Fruit fly (Drosophila melanogaster): ENCODE results near the gene CG14893.

The CG14893 gene

dm6 chr3R:16620478-16620877 lies at the start of gene CG14893:
Gene CG14893 (plus strand): TSS chr3R:16620778.
- no peak for TF ChIP-seq noc (tag; optimal IDR thresholded peaks at IDR 0.05)

dm6 chr3R:16571215-16571614 lies 49.4 kb upstream of the CG14893 start, which contains the start of gene CG14891:
Gene CG14891 (plus strand): TSS chr3R:16571515.
- no peak for TF ChIP-seq noc (tag; optimal IDR thresholded peaks at IDR 0.05)

dm6 chr3R:16573483-16574145 lies 47.0 kb upstream of the CG14893 start, which contains the start of gene CG14903:
Gene CG14903 (minus strand): TSS chr3R:16573752.
- no peak for TF ChIP-seq noc (tag; optimal IDR thresholded peaks at IDR 0.05)

dm6 chr3R:16583605-16584004 lies 37.0 kb upstream of the CG14893 start, which contains the start of gene Scp2:
Gene Scp2 (minus strand): TSS chr3R:16583663.
- TF ChIP-seq noc (tag; optimal IDR thresholded peaks at IDR 0.05): no peak

dm6 chr3R:16591407-16591806 lies 29.2 kb upstream of the CG14893 start:
- no peak for TF ChIP-seq noc (tag; optimal IDR thresholded peaks at IDR 0.05)

dm6 chr3R:16594056-16594858 lies 26.3 kb upstream of the CG14893 start, which contains the start of gene CG14892:
Gene CG14892 (plus strand): TSS chr3R:16594414.
- no peak for TF ChIP-seq noc (tag; optimal IDR thresholded peaks at IDR 0.05)

dm6 chr3R:16594961-16595360 lies 25.6 kb upstream of the CG14893 start:
- TF ChIP-seq noc (tag; optimal IDR thresholded peaks at IDR 0.05): no peak

dm6 chr3R:16599647-16600046 lies 20.9 kb upstream of the CG14893 start:
- no peak for TF ChIP-seq noc (tag; optimal IDR thresholded peaks at IDR 0.05)

- no peak for TF ChIP-seq noc (tag; optimal IDR thresholded peaks at IDR 0.05)
Measured at dm6 chr3R:16600735-16601134, 19.8 kb upstream of the CG14893 start.

- no peak for TF ChIP-seq noc (tag; optimal IDR thresholded peaks at IDR 0.05)
Measured at dm6 chr3R:16604715-16605114, 15.9 kb upstream of the CG14893 start, which contains the start of gene CG10345. Gene CG10345 (minus strand): TSS chr3R:16604861.

dm6 chr3R:16605929-16606328 lies 14.6 kb upstream of the CG14893 start:
- no peak for TF ChIP-seq noc (tag; optimal IDR thresholded peaks at IDR 0.05)

dm6 chr3R:16608920-16609319 lies 11.7 kb upstream of the CG14893 start, which contains the start of gene NPF:
Gene NPF (plus strand): TSS chr3R:16609220.
- TF ChIP-seq noc (tag; optimal IDR thresholded peaks at IDR 0.05): no peak

- no peak for TF ChIP-seq noc (tag; optimal IDR thresholded peaks at IDR 0.05)
Measured at dm6 chr3R:16611240-16611639, 9.3 kb upstream of the CG14893 start.

- no peak for TF ChIP-seq noc (tag; optimal IDR thresholded peaks at IDR 0.05)
Measured at dm6 chr3R:16613300-16613699, 7.3 kb upstream of the CG14893 start, which contains the start of gene CG12783. Gene CG12783 (minus strand): TSS chr3R:16613400.

dm6 chr3R:16614241-16614640 lies 6.3 kb upstream of the CG14893 start, which contains the start of gene CG10340:
Gene CG10340 (minus strand): TSS chr3R:16614391.
- no peak for TF ChIP-seq noc (tag; optimal IDR thresholded peaks at IDR 0.05)

dm6 chr3R:16615009-16615408 lies 5.6 kb upstream of the CG14893 start, which contains the start of gene CG17562:
Gene CG17562 (plus strand): TSS chr3R:16615309.
- no peak for TF ChIP-seq noc (tag; optimal IDR thresholded peaks at IDR 0.05)

Data from whole organism, larva.